Worm (Caenorhabditis elegans): ENCODE data around the gene F11C7.7.

The F11C7.7 gene

ce11 chrX:17359452-17359851, 38.9 kb upstream of the F11C7.7 start, which contains the start of gene npr-36:
TSS of gene npr-36 (plus strand) at chrX:17359752.
- no peak for TF ChIP-seq mep-1 (tag; optimal IDR thresholded peaks at IDR 0.05)
- TF ChIP-seq unc-62 (GFP tag; optimal IDR thresholded peaks at IDR 0.05 in 1 of 2), result peak in 1 of 2 experiments; percentile 77
- TF ChIP-seq unc-62 (tag; optimal IDR thresholded peaks at IDR 0.05), result no peak

DNA sequence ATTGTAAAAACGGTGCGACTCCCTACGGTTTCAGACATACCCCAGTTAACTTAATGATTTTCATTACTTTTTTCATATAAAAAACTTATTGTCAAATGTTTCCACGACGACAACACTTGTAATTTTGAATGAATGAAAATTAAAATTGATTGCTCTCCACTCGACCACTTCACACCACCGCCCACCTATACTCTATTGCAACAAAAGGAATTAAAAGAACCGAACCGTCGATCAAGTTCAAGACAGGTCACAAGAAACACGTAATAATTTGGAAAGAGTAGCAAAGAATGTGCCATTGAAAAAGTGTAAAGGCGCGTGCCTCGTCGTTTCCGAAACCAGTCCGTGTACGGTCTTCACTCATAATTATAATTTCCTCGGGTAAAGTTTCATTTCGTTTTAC, 35.9 kb upstream of the F11C7.7 start, which contains the start of gene F10D7.11:
TSS of gene F10D7.11 (plus strand) at position 301 of the 400 bp plus-strand sequence.
- no peak for TF ChIP-seq D1046.2 (GFP tag; IDR thresholded peaks at IDR 0.05)
- TF ChIP-seq F37D6.2 (tag; optimal IDR thresholded peaks at IDR 0.05), result no peak
- TF ChIP-seq nhr-11 (tag; optimal IDR thresholded peaks at IDR 0.05), result no peak
- no peak for TF ChIP-seq aha-1 (tag)
- TF ChIP-seq ceh-32 (tag; optimal IDR thresholded peaks at IDR 0.05; ENCODE audit: poor library complexity), result no peak
- TF ChIP-seq snpc-1.2 (GFP tag; IDR thresholded peaks at IDR 0.05), result no peak
- no peak for TF ChIP-seq mdt-29 (GFP tag; IDR thresholded peaks at IDR 0.05)
- TF ChIP-seq nhr-6 (tag; optimal IDR thresholded peaks at IDR 0.05), result no peak
- TF ChIP-seq daf-12 (tag; optimal IDR thresholded peaks at IDR 0.05), result no peak
- no peak for TF ChIP-seq ztf-11 (tag; optimal IDR thresholded peaks at IDR 0.05)
- TF ChIP-seq hlh-11 (tag; optimal IDR thresholded peaks at IDR 0.05), result no peak
- TF ChIP-seq duxl-1 (tag; optimal IDR thresholded peaks at IDR 0.05; ENCODE audit: poor library complexity), result no peak
- no peak for TF ChIP-seq saeg-2 (GFP tag; IDR thresholded peaks at IDR 0.05)
- TF ChIP-seq lin-29 (GFP tag; IDR thresholded peaks at IDR 0.05), result no peak

ce11 chrX:17363491-17363890, 34.9 kb upstream of the F11C7.7 start:
- TF ChIP-seq madf-5 (GFP tag; IDR thresholded peaks at IDR 0.05) (0 out of 4 replicates have a peak, but pooled peaks of 1 of the 2 experiments have one; percentile 54), aha-1 (tag) (peak; percentile 53), php-3 (GFP tag; IDR thresholded peaks at IDR 0.05) (no peak), arid-1 (GFP tag; conservative IDR thresholded peaks at IDR 0.05) (no peak), madf-9 (GFP tag; conservative IDR thresholded peaks at IDR 0.05) (no peak)

- TF ChIP-seq ztf-11 (tag; optimal IDR thresholded peaks at IDR 0.05) (no peak), nhr-77 (tag; optimal IDR thresholded peaks at IDR 0.05) (no peak), rbr-2 (tag; optimal IDR thresholded peaks at IDR 0.05) (no peak), ZK337.2 (GFP tag; IDR thresholded peaks at IDR 0.05) (no peak), ztf-7 (tag; optimal IDR thresholded peaks at IDR 0.05) (no peak), hlh-11 (tag; optimal IDR thresholded peaks at IDR 0.05) (no peak), dpl-1 (GFP tag; optimal IDR thresholded peaks at IDR 0.05) (no peak), nhr-10 (tag; optimal IDR thresholded peaks at IDR 0.05) (no peak), daf-19 (GFP tag; conservative IDR thresholded peaks at IDR 0.05) (no peak), daf-8 (GFP tag; IDR thresholded peaks at IDR 0.05) (no peak), attf-4 (tag; optimal IDR thresholded peaks at IDR 0.05) (no peak), zip-11 (GFP tag; IDR thresholded peaks at IDR 0.05) (no peak), Y5F2A.4 (GFP tag; optimal IDR thresholded peaks at IDR 0.05) (no peak), spr-1 (tag; optimal IDR thresholded peaks at IDR 0.05) (no peak), nhr-41 (GFP tag; IDR thresholded peaks at IDR 0.05) (no peak), pha-4 (GFP tag; IDR thresholded peaks at IDR 0.05) (no peak), pha-4 (tag; optimal IDR thresholded peaks at IDR 0.05) (no peak), fkh-10 (GFP tag; optimal IDR thresholded peaks at IDR 0.05) (no peak), zfp-2 (tag; optimal IDR thresholded peaks at IDR 0.05) (no peak), duxl-1 (tag; optimal IDR thresholded peaks at IDR 0.05; ENCODE audit: poor library complexity) (no peak), unc-130 (GFP tag; optimal IDR thresholded peaks at IDR 0.05) (no peak)
Observed at ce11 chrX:17368542-17368941, 29.9 kb upstream of the F11C7.7 start, which contains the start of gene mfsd-10. TSS of gene mfsd-10 (minus strand) at chrX:17368642.

Data from whole organism, L4 larva.